Worm (Caenorhabditis elegans): ENCODE measurements around the gene hst-3.1.

DNA sequence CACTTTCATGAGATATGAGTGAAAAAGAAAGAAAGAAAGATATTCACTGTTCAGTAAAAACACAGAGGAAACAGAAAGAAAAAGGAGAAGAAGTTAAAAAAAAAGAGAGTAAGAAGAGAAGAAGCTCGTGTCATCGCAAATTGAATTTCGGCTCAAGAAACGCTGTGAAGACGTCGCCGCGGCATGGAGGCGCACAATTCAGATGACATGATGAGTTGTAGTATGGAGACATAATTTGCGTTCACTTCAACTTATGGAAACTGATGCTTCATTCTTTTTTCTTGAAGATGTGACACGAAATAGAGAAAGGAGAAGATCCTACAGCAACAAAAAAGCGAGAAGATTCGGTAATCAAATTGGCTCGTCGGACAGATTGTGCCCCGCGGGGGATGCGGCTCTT lies 20.7 kb downstream of the hst-3.1 start:
- TF ChIP-seq fos-1 (tag; optimal IDR thresholded peaks at IDR 0.05) (no peak), ceh-82 (tag; optimal IDR thresholded peaks at IDR 0.05) (no peak), ceh-63 (GFP tag; optimal IDR thresholded peaks at IDR 0.05) (no peak)

Measured in whole organism, L1 larva.